Fruit fly (Drosophila melanogaster): ENCODE data around the gene Zir.

dm6 chr2L:53108-53507 lies 41.4 kb upstream of the Zir start:
- TF ChIP-seq spab (GFP tag; optimal IDR thresholded peaks at IDR 0.05) (no peak), Lpt (GFP tag; optimal IDR thresholded peaks at IDR 0.05) (no peak), CG3919 (GFP tag; optimal IDR thresholded peaks at IDR 0.05) (no peak), CG6854 (GFP tag; optimal IDR thresholded peaks at IDR 0.05) (no peak), salr (GFP tag; optimal IDR thresholded peaks at IDR 0.05) (no peak), CG10669 (GFP tag; optimal IDR thresholded peaks at IDR 0.05) (no peak), CG7368 (GFP tag; optimal IDR thresholded peaks at IDR 0.05) (no peak), svp (GFP tag) (no peak), OdsH (GFP tag; optimal IDR thresholded peaks at IDR 0.05) (no peak), Ets96B (tag; optimal IDR thresholded peaks at IDR 0.05) (no peak)

All from whole organism, prepupa.